Worm (Caenorhabditis elegans): ENCODE measurements around the gene F19B10.4.

- TF ChIP-seq elt-1 (tag; optimal IDR thresholded peaks at IDR 0.05; ENCODE audit: borderline replicate concordance, insufficient read depth) (no peak), lsy-2 (tag; optimal IDR thresholded peaks at IDR 0.05) (no peak), nhr-237 (tag; optimal IDR thresholded peaks at IDR 0.05) (no peak), nhr-12 (tag; optimal IDR thresholded peaks at IDR 0.05) (no peak), mab-5 (tag; optimal IDR thresholded peaks at IDR 0.05) (no peak), snpc-4 (tag; optimal IDR thresholded peaks at IDR 0.05) (no peak)
These were observed 45.4 kb downstream of the F19B10.4 start, which contains the start of gene srx-108 for ce11 chrII:3705320-3705719.

All from whole organism, mixed stage, embryonic.